Fruit fly (Drosophila melanogaster) whole organism, embryonic: ENCODE results near the gene CG31609.

Experiments
- B-H1 ChIP-seq: fragments of 200-800 bp; sonication (Bioruptor generic); IDR thresholded peaks from 3 replicates; pipeline ENCODE4 v1.3.6; 2022; ENCODE audit warnings: missing biosample characterization, missing genetic modification characterization
- CG10274 ChIP-seq: fragments of 200-800 bp; sonication (Bioruptor generic); optimal IDR thresholded peaks from 3 replicates; lab custom pipeline; 2017; ENCODE audit warnings: missing biosample characterization, mild to moderate bottlenecking, missing genetic modification characterization
- CG10321 ChIP-seq: fragments of 200-800 bp; sonication (Bioruptor generic); IDR thresholded peaks from 2 replicates; pipeline ENCODE4 v1.3.6; 2022; ENCODE audit warnings: missing biosample characterization, missing genetic modification characterization
- CG10654 ChIP-seq: fragments of 200-800 bp; sonication (Bioruptor generic); optimal IDR thresholded peaks from 2 replicates; lab custom pipeline; 2016; ENCODE audit warnings: missing biosample characterization, missing genetic modification characterization
- CG10979 ChIP-seq: fragments of 200-800 bp; sonication (Bioruptor generic); optimal IDR thresholded peaks from 2 replicates; lab custom pipeline; 2018; ENCODE audit warnings: missing biosample characterization, mild to moderate bottlenecking, missing genetic modification characterization, moderate library complexity
- CG11560 ChIP-seq: fragments of 200-800 bp; sonication (Bioruptor generic); IDR thresholded peaks from 3 replicates; pipeline ENCODE4 v1.3.6; 2022; ENCODE audit warnings: missing biosample characterization, missing genetic modification characterization
- CG12155 ChIP-seq: fragments of 200-800 bp; sonication (Bioruptor generic); optimal IDR thresholded peaks from 3 replicates; lab custom pipeline; 2016; ENCODE audit warnings: missing biosample characterization, missing genetic modification characterization
- CG1233 ChIP-seq: fragments of 200-800 bp; sonication (Bioruptor generic); optimal IDR thresholded peaks from 4 replicates; lab custom pipeline; 2018; ENCODE audit warnings: missing biosample characterization, mild to moderate bottlenecking, missing genetic modification characterization
- CG15601 ChIP-seq: fragments of 200-800 bp; sonication (Bioruptor generic); optimal IDR thresholded peaks from 3 replicates; lab custom pipeline; 2019; ENCODE audit warnings: missing biosample characterization, mild to moderate bottlenecking, missing genetic modification characterization, moderate library complexity
- CG18262 ChIP-seq: fragments of 200-800 bp; optimal IDR thresholded peaks from 3 replicates; lab custom pipeline; 2019; ENCODE audit warnings: missing biosample characterization, mild to moderate bottlenecking, missing genetic modification characterization, moderate library complexity
- CG18764 ChIP-seq: fragments of 200-800 bp; sonication (Bioruptor generic); optimal IDR thresholded peaks from 3 replicates; lab custom pipeline; 2016; ENCODE audit warnings: missing biosample characterization, missing genetic modification characterization
- CG30431 ChIP-seq: fragments of 200-800 bp; sonication (Bioruptor generic); optimal IDR thresholded peaks from 2 replicates; lab custom pipeline; 2017; ENCODE audit warnings: missing biosample characterization, missing genetic modification characterization
- CG31441 ChIP-seq: fragments of 200-800 bp; sonication (Bioruptor generic); IDR thresholded peaks from 2 replicates; pipeline ENCODE4 v1.3.6; 2022; ENCODE audit warnings: missing biosample characterization, missing genetic modification characterization
- CG33213 ChIP-seq: fragments of 200-800 bp; sonication (Bioruptor generic); optimal IDR thresholded peaks from 3 replicates; lab custom pipeline; 2016; ENCODE audit warnings: missing biosample characterization, missing genetic modification characterization
- CG34224 ChIP-seq: fragments of 200-800 bp; sonication (Bioruptor generic); IDR thresholded peaks from 3 replicates; pipeline ENCODE4 v1.3.6; 2022; ENCODE audit warnings: missing biosample characterization, missing genetic modification characterization; ENCODE audit not compliant: partially characterized antibody
- CG4328 ChIP-seq: fragments of 200-800 bp; sonication (Bioruptor generic); optimal IDR thresholded peaks from 3 replicates; lab custom pipeline; 2017; ENCODE audit warnings: missing biosample characterization, missing genetic modification reagents, missing genetic modification characterization
- CG4424 ChIP-seq: fragments of 200-800 bp; sonication (Bioruptor generic); optimal IDR thresholded peaks from 3 replicates; lab custom pipeline; 2016; ENCODE audit warnings: missing biosample characterization, missing genetic modification characterization
- CG4617 ChIP-seq: fragments of 200-800 bp; sonication (Bioruptor generic); optimal IDR thresholded peaks from 3 replicates; lab custom pipeline; 2016; ENCODE audit warnings: missing biosample characterization, missing genetic modification characterization, borderline replicate concordance
- CG6689 ChIP-seq: fragments of 200-800 bp; sonication (Bioruptor generic); IDR thresholded peaks from 2 replicates; pipeline ENCODE4 v1.3.6; 2022; ENCODE audit warnings: missing biosample characterization, missing genetic modification characterization
- CG7928 ChIP-seq: fragments of 200-800 bp; sonication (Bioruptor generic); optimal IDR thresholded peaks from 2 replicates; lab custom pipeline; 2017; ENCODE audit warnings: missing biosample characterization, mild to moderate bottlenecking, missing genetic modification characterization
- CG8359 ChIP-seq: fragments of 200-800 bp; sonication (Bioruptor generic); optimal IDR thresholded peaks from 2 replicates; lab custom pipeline; 2017; ENCODE audit warnings: missing biosample characterization, mild to moderate bottlenecking, missing genetic modification characterization, borderline replicate concordance
- CrebB ChIP-seq: fragments of 200-800 bp; sonication (Bioruptor generic); optimal IDR thresholded peaks from 3 replicates; lab custom pipeline; 2018; ENCODE audit warnings: missing biosample characterization, mild to moderate bottlenecking, missing genetic modification characterization
- Dip3 ChIP-seq: fragments of 200-800 bp; sonication (Bioruptor generic); optimal IDR thresholded peaks from 3 replicates; lab custom pipeline; 2016; ENCODE audit warnings: missing biosample characterization, missing genetic modification characterization
- Doc2 ChIP-seq: fragments of 200-800 bp; sonication (Bioruptor generic); IDR thresholded peaks from 2 replicates; pipeline ENCODE4 v1.3.6; 2022; ENCODE audit warnings: missing biosample characterization, missing genetic modification characterization
- GATAe ChIP-seq: fragments of 200-800 bp; sonication (Bioruptor generic); conservative IDR thresholded peaks from 2 replicates; pipeline ENCODE4 v1.3.6; 2022; ENCODE audit warnings: missing biosample characterization, missing genetic modification characterization
- Gsc ChIP-seq: fragments of 200-800 bp; sonication (Bioruptor generic); IDR thresholded peaks from 2 replicates; pipeline ENCODE4 v1.3.6; 2022; ENCODE audit warnings: missing biosample characterization, missing genetic modification characterization
- HmgD ChIP-seq: fragments of 200-800 bp; sonication (Bioruptor generic); optimal IDR thresholded peaks from 3 replicates; lab custom pipeline; 2016; ENCODE audit warnings: missing biosample characterization, missing genetic modification characterization
- Hr78 ChIP-seq, 2 experiments: fragments of 200-800 bp in 1 of 2; fragments of >200 bp in 1 of 2; sonication (Bioruptor generic) in 1 of 2; optimal IDR thresholded peaks; 2 replicates each; lab custom pipeline; 2017 to 2019; ENCODE audit warnings: missing biosample characterization in 2 of 2, missing genetic modification characterization in 2 of 2, mild to moderate bottlenecking in 1 of 2, moderate library complexity in 1 of 2
- Lim3 ChIP-seq: fragments of 200-800 bp; sonication (Bioruptor generic); IDR thresholded peaks from 2 replicates; pipeline ENCODE4 v1.3.6; 2022; ENCODE audit warnings: missing biosample characterization, missing genetic modification characterization
- Lpt ChIP-seq: fragments of >200 bp; optimal IDR thresholded peaks from 2 replicates; lab custom pipeline; 2018; ENCODE audit warnings: missing biosample characterization, missing genetic modification characterization
- Pdp1 ChIP-seq, 2 experiments: fragments of 200-800 bp; sonication (Bioruptor generic); optimal IDR thresholded peaks; 3 replicates each; lab custom pipeline; 2016; ENCODE audit warnings: missing biosample characterization in 2 of 2, missing genetic modification characterization in 2 of 2, mild to moderate bottlenecking in 1 of 2, moderate library complexity in 1 of 2
- Ptx1 ChIP-seq: fragments of 200-800 bp; sonication (Bioruptor generic); IDR thresholded peaks from 2 replicates; pipeline ENCODE4 v1.3.6; 2022; ENCODE audit warnings: missing biosample characterization, missing genetic modification characterization
- Ssrp ChIP-seq: fragments of 200-800 bp; sonication (Bioruptor generic); optimal IDR thresholded peaks from 2 replicates; lab custom pipeline; 2018; ENCODE audit warnings: missing biosample characterization, mild to moderate bottlenecking, missing genetic modification characterization, moderate library complexity
- Tbp ChIP-seq: fragments of >200 bp; optimal IDR thresholded peaks from 2 replicates; lab custom pipeline; 2018; ENCODE audit warnings: missing biosample characterization, missing genetic modification characterization
- abd-A ChIP-seq: fragments of 200-800 bp; sonication (Bioruptor generic); optimal IDR thresholded peaks from 3 replicates; lab custom pipeline; 2019; ENCODE audit warnings: missing biosample characterization, mild to moderate bottlenecking, missing genetic modification characterization, moderate library complexity
- ato ChIP-seq: fragments of 200-800 bp; sonication (Bioruptor generic); IDR thresholded peaks from 2 replicates; pipeline ENCODE4 v1.3.6; 2022; ENCODE audit warnings: missing biosample characterization, missing genetic modification characterization; ENCODE audit not compliant: partially characterized antibody
- cas ChIP-seq: fragments of 200-800 bp; sonication (Bioruptor generic); IDR thresholded peaks from 2 replicates; pipeline ENCODE4 v1.3.6; 2022; ENCODE audit warnings: missing biosample characterization, missing genetic modification characterization
- crc ChIP-seq: fragments of 200-800 bp; sonication (Bioruptor generic); optimal IDR thresholded peaks from 2 replicates; lab custom pipeline; 2016; ENCODE audit warnings: missing biosample characterization, missing genetic modification characterization
- disco-r ChIP-seq: fragments of 200-800 bp; sonication (Bioruptor generic); optimal IDR thresholded peaks from 2 replicates; lab custom pipeline; 2016; ENCODE audit warnings: missing biosample characterization, missing genetic modification characterization
- fd64A ChIP-seq: fragments of 200-800 bp; sonication (Bioruptor generic); optimal IDR thresholded peaks from 3 replicates; lab custom pipeline; 2018; ENCODE audit warnings: missing biosample characterization, mild to moderate bottlenecking, missing genetic modification characterization
- gce ChIP-seq: fragments of 200-800 bp; sonication (Bioruptor generic); IDR thresholded peaks from 3 replicates; pipeline ENCODE4 v1.3.6; 2022; ENCODE audit warnings: missing biosample characterization, missing genetic modification characterization
- gem ChIP-seq: fragments of 200-800 bp; sonication (Bioruptor generic); optimal IDR thresholded peaks from 2 replicates; lab custom pipeline; 2019; ENCODE audit warnings: missing biosample characterization, mild to moderate bottlenecking, missing genetic modification characterization, moderate library complexity
- hb ChIP-seq: fragments of 200-800 bp; sonication (Bioruptor generic); IDR thresholded peaks from 3 replicates; pipeline ENCODE4 v1.3.6; 2022; ENCODE audit warnings: missing biosample characterization, missing genetic modification characterization; ENCODE audit not compliant: partially characterized antibody
- hth ChIP-seq: fragments of >200 bp; optimal IDR thresholded peaks from 2 replicates; lab custom pipeline; 2017; ENCODE audit warnings: inconsistent platforms
- ind ChIP-seq: fragments of 200-800 bp; sonication (Bioruptor generic); optimal IDR thresholded peaks from 3 replicates; lab custom pipeline; 2016; ENCODE audit warnings: missing biosample characterization, missing genetic modification characterization
- lab ChIP-seq: fragments of 200-800 bp; sonication (Bioruptor generic); optimal IDR thresholded peaks from 3 replicates; lab custom pipeline; 2017; ENCODE audit warnings: missing biosample characterization, missing genetic modification characterization, mild to moderate bottlenecking, moderate library complexity, missing genetic modification reagents
- onecut ChIP-seq: fragments of 200-800 bp; sonication (Bioruptor generic); IDR thresholded peaks from 2 replicates; pipeline ENCODE4 v1.3.6; 2022; ENCODE audit warnings: missing biosample characterization, missing genetic modification characterization
- row ChIP-seq: fragments of 200-800 bp; sonication (Bioruptor generic); IDR thresholded peaks from 3 replicates; pipeline ENCODE4 v1.3.6; 2022; ENCODE audit warnings: missing biosample characterization, missing genetic modification characterization
- sqz ChIP-seq: fragments of 200-800 bp; sonication (Bioruptor generic); optimal IDR thresholded peaks from 3 replicates; lab custom pipeline; 2018; ENCODE audit warnings: missing biosample characterization, mild to moderate bottlenecking, missing genetic modification characterization
- ssp ChIP-seq: fragments of 200-800 bp; sonication (Bioruptor generic); IDR thresholded peaks from 2 replicates; pipeline ENCODE4 v1.3.6; 2022; ENCODE audit warnings: missing biosample characterization, missing genetic modification characterization
- usp ChIP-seq: fragments of >200 bp; optimal IDR thresholded peaks from 2 replicates; lab custom pipeline; 2017; ENCODE audit warnings: missing biosample characterization, missing genetic modification characterization

CG31609 gene

dm6 chr2L:9125418-9125928 is 28.1 kb downstream of the CG31609 start, which contains the start of gene CG32982 (continued):
- TF ChIP-seq CrebB (tag; lab: Kevin White, UChicago), result peak; percentile 17
- peak; percentile 95 for TF ChIP-seq gem (tag; lab: Kevin White, UChicago)
- TF ChIP-seq CG8359, result peak; percentile 77
- peak; percentile 91 for TF ChIP-seq CG4328
- TF ChIP-seq GATAe, result no peak; the same call in none of the 2 replicates
- peak; percentile 79 for TF ChIP-seq disco-r (GFP tag; lab: Kevin White, UChicago)
- peak; percentile 19 for TF ChIP-seq HmgD (GFP tag; lab: Kevin White, UChicago)
- TF ChIP-seq onecut, result peak; percentile 88
- no peak for TF ChIP-seq usp (GFP tag; lab: Kevin White, UChicago)
- peak; percentile 82 for TF ChIP-seq Doc2 (GFP tag; lab: Robert Waterston, UW)
- no peak for TF ChIP-seq hb (GFP tag; lab: Robert Waterston, UW)
- TF ChIP-seq CG4617 (GFP tag; lab: Kevin White, UChicago), result peak; percentile 72
- TF ChIP-seq CG10274 (GFP tag; lab: Kevin White, UChicago), result peak; percentile 79
- no peak for TF ChIP-seq Lpt (GFP tag; lab: Kevin White, UChicago)
- TF ChIP-seq CG34224 (GFP tag; lab: Robert Waterston, UW), result 0 out of 3 replicates have a peak, but pooled peaks have one; percentile 22
- TF ChIP-seq Hr78 (GFP tag; optimal IDR thresholded peaks at IDR 0.05; lab: Kevin White, UChicago), result peak in 1 of 2 experiments; percentile 78
- peak; percentile 92 for TF ChIP-seq Ptx1 (GFP tag; lab: Robert Waterston, UW)
- TF ChIP-seq Dip3 (GFP tag; lab: Kevin White, UChicago), result peak; percentile 93
- peak; percentile 76 for TF ChIP-seq CG18764
- TF ChIP-seq CG12155 (GFP tag; lab: Kevin White, UChicago), result peak; percentile 79
- TF ChIP-seq gce, result peak; percentile 61
- TF ChIP-seq CG31441 (GFP tag; lab: Robert Waterston, UW), result peak; percentile 90
- TF ChIP-seq CG18262 (tag; lab: Kevin White, UChicago), result peak; percentile 94
- TF ChIP-seq ato (GFP tag; lab: Robert Waterston, UW), result no peak
- TF ChIP-seq CG10321 (GFP tag; lab: Robert Waterston, UW), result peak; percentile 46; the same call in 1 of the 2 replicates
- TF ChIP-seq fd64A (GFP tag; lab: Kevin White, UChicago), result peak; percentile 18
- TF ChIP-seq CG6689 (GFP tag; lab: Robert Waterston, UW), result peak; percentile 92
- peak; percentile 82 for TF ChIP-seq B-H1 (GFP tag; lab: Robert Waterston, UW)
- TF ChIP-seq CG7928 (GFP tag; lab: Kevin White, UChicago), result peak; percentile 63
- TF ChIP-seq row (GFP tag; lab: Robert Waterston, UW), result peak; percentile 97
- TF ChIP-seq ind (GFP tag; lab: Kevin White, UChicago), result peak; percentile 88
- TF ChIP-seq sqz (GFP tag; lab: Kevin White, UChicago), result peak; percentile 68
- TF ChIP-seq CG11560 (tag; lab: Robert Waterston, UW), result peak; percentile 81
- peak; percentile 71 for TF ChIP-seq cas (GFP tag; lab: Robert Waterston, UW)
- TF ChIP-seq CG10979 (tag; lab: Kevin White, UChicago), result peak; percentile 94
- TF ChIP-seq CG30431 (GFP tag; lab: Kevin White, UChicago), result peak; percentile 85
- TF ChIP-seq CG33213 (GFP tag; lab: Kevin White, UChicago), result peak; percentile 67
- peak; percentile 90 for TF ChIP-seq CG1233 (GFP tag; lab: Kevin White, UChicago)
- TF ChIP-seq Pdp1 (GFP tag; optimal IDR thresholded peaks at IDR 0.05; lab: Kevin White, UChicago), result peak; percentile 81 to 85
- TF ChIP-seq CG4424 (GFP tag; lab: Kevin White, UChicago), result peak; percentile 93
- peak; percentile 90 for TF ChIP-seq crc (GFP tag; lab: Kevin White, UChicago)
- TF ChIP-seq lab (GFP tag; lab: Kevin White, UChicago), result peak; percentile 92
- TF ChIP-seq hth (lab: Kevin White, UChicago), result no peak
- TF ChIP-seq Lim3, result peak; percentile 44; the same call in 1 of the 2 replicates
- TF ChIP-seq CG10654 (GFP tag; lab: Kevin White, UChicago), result peak; percentile 90
- TF ChIP-seq Gsc (GFP tag; lab: Robert Waterston, UW), result no peak
- peak; percentile 77 for TF ChIP-seq ssp (GFP tag; lab: Robert Waterston, UW)
- no peak for TF ChIP-seq Tbp
- TF ChIP-seq CG15601 (tag; lab: Kevin White, UChicago), result peak; percentile 81
- TF ChIP-seq Ssrp (tag; lab: Kevin White, UChicago), result peak; percentile 74
- TF ChIP-seq abd-A (tag; lab: Kevin White, UChicago), result peak; percentile 20
